Fruit fly (Drosophila melanogaster): Measurements from ENCODE around the gene Dbct.

Dbct gene

DNA sequence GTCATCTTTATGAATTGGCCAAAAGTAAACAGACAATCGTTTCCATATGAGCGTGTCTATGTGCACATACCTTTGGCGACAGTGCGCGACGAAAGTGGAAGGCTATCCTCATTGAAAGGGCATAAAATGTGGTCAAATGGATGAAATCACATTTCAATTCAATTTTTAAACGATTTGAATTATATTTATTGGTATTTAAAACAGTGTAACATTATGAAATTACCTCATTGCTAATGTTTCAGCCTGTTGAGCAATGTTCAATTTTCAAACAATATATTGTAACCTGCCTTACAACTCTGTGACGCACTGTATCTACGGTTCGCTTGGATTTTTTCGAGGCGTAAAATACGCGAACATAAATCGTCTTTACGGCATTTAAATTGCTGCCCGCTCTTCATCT lies 34.2 kb downstream of the Dbct start (continued):
- no peak for TF ChIP-seq CG14965 (GFP tag; optimal IDR thresholded peaks at IDR 0.05; ENCODE audit: borderline replicate concordance)
- peak; percentile 27 to 33 for TF ChIP-seq dpn (GFP tag; optimal IDR thresholded peaks at IDR 0.05)
- TF ChIP-seq Atf6 (GFP tag; IDR thresholded peaks at IDR 0.05) = peak; percentile 73
- TF ChIP-seq dati (GFP tag; IDR thresholded peaks at IDR 0.05) = no peak
- no peak for TF ChIP-seq kah (GFP tag; optimal IDR thresholded peaks at IDR 0.05)
- no peak for TF ChIP-seq Dref (GFP tag; IDR thresholded peaks at IDR 0.05)
- TF ChIP-seq Xbp1 (GFP tag; optimal IDR thresholded peaks at IDR 0.05) = peak; percentile 3
- no peak for TF ChIP-seq Doc2 (GFP tag; IDR thresholded peaks at IDR 0.05)
- TF ChIP-seq crol (GFP tag; IDR thresholded peaks at IDR 0.05) = no peak
- no peak for TF ChIP-seq CG13123 (GFP tag; optimal IDR thresholded peaks at IDR 0.05)
- TF ChIP-seq Drgx (GFP tag; IDR thresholded peaks at IDR 0.05) = peak; percentile 32; the same call in 1 of the 2 replicates
- no peak for TF ChIP-seq CG4854 (GFP tag; optimal IDR thresholded peaks at IDR 0.05)
- TF ChIP-seq CG4282 (GFP tag; optimal IDR thresholded peaks at IDR 0.05) = no peak
- peak; percentile 75 for TF ChIP-seq CG32532 (GFP tag; IDR thresholded peaks at IDR 0.05)
- TF ChIP-seq CG10979 (tag; optimal IDR thresholded peaks at IDR 0.05) = no peak
- no peak for TF ChIP-seq chinmo (GFP tag; IDR thresholded peaks at IDR 0.05; ENCODE audit: partially characterized antibody)
- no peak for TF ChIP-seq exex (tag; optimal IDR thresholded peaks at IDR 0.05)
- TF ChIP-seq oc (tag; optimal IDR thresholded peaks at IDR 0.05) = no peak
- TF ChIP-seq bigmax (GFP tag; optimal IDR thresholded peaks at IDR 0.05) = no peak
- peak; percentile 48 for TF ChIP-seq Fer3 (tag; optimal IDR thresholded peaks at IDR 0.05)
- TF ChIP-seq CG9797 (GFP tag; optimal IDR thresholded peaks at IDR 0.05) = no peak
- no peak for TF ChIP-seq jing (GFP tag; optimal IDR thresholded peaks at IDR 0.05)
- TF ChIP-seq CG17361 (GFP tag; IDR thresholded peaks at IDR 0.05) = peak; percentile 30; the same call in 1 of the 3 replicates
- no peak for TF ChIP-seq CG18764 (GFP tag; optimal IDR thresholded peaks at IDR 0.05)
- TF ChIP-seq CG18011 (GFP tag; optimal IDR thresholded peaks at IDR 0.05) = no peak
- no peak for TF ChIP-seq gcm2 (GFP tag; optimal IDR thresholded peaks at IDR 0.05)
- TF ChIP-seq CG9609 (GFP tag; optimal IDR thresholded peaks at IDR 0.05) = no peak
- TF ChIP-seq CG10543 (GFP tag; optimal IDR thresholded peaks at IDR 0.05) = no peak
- peak; percentile 7 for TF ChIP-seq D19B (GFP tag; optimal IDR thresholded peaks at IDR 0.05)
- no peak for TF ChIP-seq CG13287 (GFP tag; IDR thresholded peaks at IDR 0.05; ENCODE audit: partially characterized antibody)
- no peak for TF ChIP-seq cg (GFP tag; optimal IDR thresholded peaks at IDR 0.05)
- no peak for TF ChIP-seq CG30020 (tag; optimal IDR thresholded peaks at IDR 0.05)
- no peak for TF ChIP-seq Rx (GFP tag; IDR thresholded peaks at IDR 0.05)
- no peak for TF ChIP-seq E2f1 (GFP tag; IDR thresholded peaks at IDR 0.05)
- no peak for TF ChIP-seq Hmx (GFP tag; optimal IDR thresholded peaks at IDR 0.05)
- TF ChIP-seq CG13775 (GFP tag; optimal IDR thresholded peaks at IDR 0.05) = no peak
- peak; percentile 73 for TF ChIP-seq dysf (GFP tag; IDR thresholded peaks at IDR 0.05)
- no peak for TF ChIP-seq HLH3B (GFP tag; IDR thresholded peaks at IDR 0.05)
- peak; percentile 38 for TF ChIP-seq HmgZ (tag; optimal IDR thresholded peaks at IDR 0.05)
- peak; percentile 50 for TF ChIP-seq Oli (tag; optimal IDR thresholded peaks at IDR 0.05)
- TF ChIP-seq Antp (GFP tag; optimal IDR thresholded peaks at IDR 0.05) = no peak
- peak; percentile 31 for TF ChIP-seq CG15011 (GFP tag; optimal IDR thresholded peaks at IDR 0.05)
- no peak for TF ChIP-seq CG1832 (GFP tag; optimal IDR thresholded peaks at IDR 0.05)
- TF ChIP-seq CG43689 (GFP tag; IDR thresholded peaks at IDR 0.05) = no peak
- TF ChIP-seq sr (GFP tag; IDR thresholded peaks at IDR 0.05) = no peak
- no peak for TF ChIP-seq CG15073 (GFP tag; optimal IDR thresholded peaks at IDR 0.05)
- no peak for TF ChIP-seq ase (GFP tag; IDR thresholded peaks at IDR 0.05)
- TF ChIP-seq CG4360 (GFP tag; IDR thresholded peaks at IDR 0.05) = no peak
- peak; percentile 61 for TF ChIP-seq gem (tag; optimal IDR thresholded peaks at IDR 0.05)
- no peak for TF ChIP-seq ab (GFP tag; optimal IDR thresholded peaks at IDR 0.05)
- no peak for TF ChIP-seq Awh (GFP tag; IDR thresholded peaks at IDR 0.05)
- TF ChIP-seq tgo (GFP tag; IDR thresholded peaks at IDR 0.05) = no peak

Measured in whole organism, embryonic.